Fruit fly (Drosophila melanogaster): Measurements from ENCODE around the gene CG6254.

CG6254 gene

DNA sequence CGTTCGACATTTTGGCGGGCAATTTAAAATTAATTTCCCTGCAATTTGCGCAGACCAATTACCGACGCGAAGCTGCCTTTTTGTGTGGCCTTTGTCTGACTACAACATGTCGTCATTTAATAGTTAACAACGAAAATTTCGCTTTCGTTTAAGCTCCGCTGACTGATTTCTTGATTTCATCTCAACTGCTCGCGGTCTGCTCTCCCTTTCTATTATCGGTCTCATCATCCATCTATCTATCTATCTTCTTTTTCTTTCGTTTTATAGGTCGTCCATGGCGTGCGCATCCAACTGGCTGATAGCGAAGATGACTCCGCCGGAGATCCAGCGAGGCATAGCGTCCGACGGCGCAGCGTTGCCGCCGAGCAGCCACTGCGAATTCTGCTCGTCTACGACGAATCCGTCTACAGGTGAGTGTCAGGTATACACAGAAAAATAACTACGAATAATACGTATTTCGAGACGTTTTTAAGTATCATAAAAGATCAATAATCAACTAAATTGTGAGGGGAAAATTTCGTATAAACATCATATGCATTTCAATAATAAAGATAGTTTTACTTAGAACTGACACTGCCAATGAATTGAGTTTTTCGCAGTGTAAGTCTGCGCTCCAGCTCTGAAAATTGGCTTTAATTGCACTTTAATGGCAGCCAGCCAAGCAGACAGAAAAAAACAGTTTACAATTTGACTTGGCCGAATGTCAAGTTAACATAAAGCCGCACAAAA lies 7.0 kb downstream of the CG6254 start:
- no peak for TF ChIP-seq insv (optimal IDR thresholded peaks at IDR 0.05)
- no peak for TF ChIP-seq ttk (optimal IDR thresholded peaks at IDR 0.05)
- no peak for TF ChIP-seq Sin3A (optimal IDR thresholded peaks at IDR 0.05)
- no peak for TF ChIP-seq psq (optimal IDR thresholded peaks at IDR 0.05)
- TF ChIP-seq h (optimal IDR thresholded peaks at IDR 0.05), result no peak
- TF ChIP-seq Myc (optimal IDR thresholded peaks at IDR 0.05), result no peak

DNA sequence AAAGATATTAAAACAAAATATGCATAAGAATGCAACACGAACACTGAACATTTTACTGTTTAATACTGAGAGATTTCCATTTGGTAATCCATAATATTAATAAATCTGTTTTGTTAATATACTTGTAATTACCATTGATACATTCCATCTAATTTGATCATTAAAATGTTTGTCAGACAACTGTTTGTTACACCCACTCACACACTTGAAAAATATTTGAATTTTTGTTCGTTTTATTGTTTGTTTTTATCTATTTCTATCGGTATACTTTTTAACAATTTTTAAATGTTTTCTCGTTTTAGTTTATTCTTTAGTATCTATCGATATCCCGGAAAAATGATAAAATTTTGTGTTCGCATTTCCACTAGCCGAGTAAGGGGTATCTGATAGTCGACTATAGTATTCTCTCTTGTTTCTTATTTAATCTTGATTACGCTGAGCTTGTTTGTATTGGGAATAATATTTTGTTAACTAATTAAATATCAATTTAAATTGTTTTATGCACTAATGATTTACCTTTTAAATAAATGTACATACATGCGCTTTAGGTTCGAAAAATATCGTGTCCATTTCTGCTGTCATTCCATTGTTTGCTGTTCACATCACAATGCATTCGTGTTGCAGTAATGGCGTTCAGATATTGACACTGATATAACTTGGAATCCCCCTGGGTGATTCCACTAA lies 9.2 kb downstream of the CG6254 start, which contains the start of gene CG34303:
Gene CG34303 (minus strand): TSS at position 51 of the 684 bp plus-strand sequence.
- TF ChIP-seq Sin3A (optimal IDR thresholded peaks at IDR 0.05), result no peak

DNA sequence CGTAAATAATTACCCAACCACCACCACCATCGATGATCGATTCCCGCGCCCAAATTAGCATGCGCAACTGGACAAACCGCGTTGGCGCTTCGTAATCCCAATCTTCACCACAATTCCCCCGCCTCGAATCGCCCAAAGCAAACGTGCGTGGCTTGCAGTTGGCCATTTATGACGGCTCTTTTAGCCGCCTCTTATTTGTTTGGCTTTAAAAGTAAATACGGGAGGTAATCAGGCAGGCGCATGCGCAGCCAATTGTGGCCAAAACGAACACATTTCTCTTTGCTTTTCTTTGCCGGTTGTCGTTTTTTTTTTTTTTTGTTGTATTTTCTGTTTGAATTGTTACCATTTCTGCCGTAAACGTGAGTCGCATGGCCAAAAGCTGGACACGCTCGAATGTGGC lies 10.6 kb downstream of the CG6254 start:
- no peak for TF ChIP-seq insv (optimal IDR thresholded peaks at IDR 0.05)
- TF ChIP-seq Myc (optimal IDR thresholded peaks at IDR 0.05), result no peak
- TF ChIP-seq psq (optimal IDR thresholded peaks at IDR 0.05), result no peak
- TF ChIP-seq ttk (optimal IDR thresholded peaks at IDR 0.05), result no peak
- TF ChIP-seq Sin3A (optimal IDR thresholded peaks at IDR 0.05), result no peak
- no peak for TF ChIP-seq h (optimal IDR thresholded peaks at IDR 0.05)

DNA sequence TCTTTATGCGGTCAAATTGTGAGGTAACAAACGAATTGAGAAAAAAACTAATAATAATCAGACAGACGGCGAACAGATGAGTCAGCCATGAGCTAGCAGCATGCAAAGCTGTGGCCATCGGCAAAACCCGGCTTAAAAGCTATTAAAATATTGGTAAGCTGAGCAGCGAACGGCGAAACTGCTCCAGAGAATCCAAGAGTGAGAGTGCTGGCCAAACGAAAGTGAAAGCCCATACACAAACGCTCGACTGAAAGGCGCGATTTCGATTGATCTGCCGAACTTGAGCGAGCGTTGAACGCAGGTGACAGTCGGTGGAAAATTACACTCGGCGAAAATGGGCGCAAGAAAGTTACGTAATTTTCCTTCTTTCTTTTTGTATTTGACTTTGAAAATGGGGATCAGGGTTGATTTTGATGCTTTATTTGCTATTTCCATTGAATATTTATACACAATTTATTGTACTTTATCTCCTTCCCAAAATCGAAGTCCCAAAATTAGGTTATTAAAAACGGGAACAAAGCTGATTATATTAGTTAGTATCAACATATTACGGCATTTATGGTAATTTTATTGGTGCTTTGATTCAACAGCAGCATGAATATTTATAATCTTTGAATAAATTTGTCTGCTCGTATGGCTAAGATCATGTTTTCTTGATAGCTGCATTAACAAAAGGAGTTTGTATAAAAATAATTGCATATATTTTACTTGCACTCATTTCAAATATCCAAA lies 11.3 kb downstream of the CG6254 start:
- TF ChIP-seq Sin3A (optimal IDR thresholded peaks at IDR 0.05) (no peak), h (optimal IDR thresholded peaks at IDR 0.05) (no peak), insv (optimal IDR thresholded peaks at IDR 0.05) (no peak), ttk (optimal IDR thresholded peaks at IDR 0.05) (no peak), Myc (optimal IDR thresholded peaks at IDR 0.05) (no peak), psq (optimal IDR thresholded peaks at IDR 0.05) (no peak)

DNA sequence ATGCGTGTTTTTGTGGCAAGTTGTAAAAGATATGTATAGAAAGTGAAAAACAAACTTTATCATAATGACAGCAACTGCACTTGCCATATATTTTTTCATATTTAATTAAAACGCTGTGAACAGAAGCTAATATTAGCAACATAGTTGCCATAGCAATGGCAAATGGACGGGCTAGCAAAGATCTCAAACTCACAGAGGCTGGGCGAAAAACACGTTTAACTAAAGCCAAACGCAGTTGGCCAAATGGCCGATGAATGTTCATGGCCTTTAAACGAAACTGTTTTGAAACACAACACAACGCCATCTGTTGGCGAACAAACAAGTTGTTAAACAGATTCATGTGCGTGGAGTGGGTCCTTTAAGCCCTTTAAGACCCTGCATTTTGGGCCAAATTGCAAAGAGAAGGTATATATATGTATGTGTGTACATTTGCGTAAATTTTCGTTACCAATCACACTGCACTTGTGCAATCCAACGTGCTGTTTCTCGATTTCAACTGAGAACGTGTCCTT lies 12.7 kb downstream of the CG6254 start:
- TF ChIP-seq h (optimal IDR thresholded peaks at IDR 0.05), result no peak
- TF ChIP-seq insv (optimal IDR thresholded peaks at IDR 0.05), result no peak
- no peak for TF ChIP-seq ttk (optimal IDR thresholded peaks at IDR 0.05)
- TF ChIP-seq psq (optimal IDR thresholded peaks at IDR 0.05), result no peak
- no peak for TF ChIP-seq Sin3A (optimal IDR thresholded peaks at IDR 0.05)
- TF ChIP-seq Myc (optimal IDR thresholded peaks at IDR 0.05), result no peak

DNA sequence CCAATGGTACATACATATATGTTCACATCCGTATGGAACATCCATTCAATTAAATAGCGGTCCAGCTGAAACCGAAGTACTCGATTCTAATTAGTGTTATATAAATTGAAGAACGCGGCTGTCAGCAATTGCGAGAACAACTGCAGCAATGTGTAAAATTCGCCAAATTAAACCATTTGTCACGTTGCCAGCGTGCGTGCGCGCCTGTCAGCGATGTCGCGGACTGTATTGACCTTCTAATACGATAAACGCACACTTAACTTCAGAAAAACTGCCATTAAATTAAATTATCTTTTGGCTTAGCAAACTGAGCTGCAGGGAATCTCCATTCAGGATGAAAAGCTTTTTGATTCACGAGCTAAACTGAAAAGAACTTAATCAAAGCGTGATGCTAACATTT lies 14.0 kb downstream of the CG6254 start:
- TF ChIP-seq Myc (optimal IDR thresholded peaks at IDR 0.05), result no peak
- no peak for TF ChIP-seq insv (optimal IDR thresholded peaks at IDR 0.05)
- no peak for TF ChIP-seq psq (optimal IDR thresholded peaks at IDR 0.05)
- TF ChIP-seq ttk (optimal IDR thresholded peaks at IDR 0.05), result no peak
- TF ChIP-seq Sin3A (optimal IDR thresholded peaks at IDR 0.05), result no peak
- no peak for TF ChIP-seq h (optimal IDR thresholded peaks at IDR 0.05)

DNA sequence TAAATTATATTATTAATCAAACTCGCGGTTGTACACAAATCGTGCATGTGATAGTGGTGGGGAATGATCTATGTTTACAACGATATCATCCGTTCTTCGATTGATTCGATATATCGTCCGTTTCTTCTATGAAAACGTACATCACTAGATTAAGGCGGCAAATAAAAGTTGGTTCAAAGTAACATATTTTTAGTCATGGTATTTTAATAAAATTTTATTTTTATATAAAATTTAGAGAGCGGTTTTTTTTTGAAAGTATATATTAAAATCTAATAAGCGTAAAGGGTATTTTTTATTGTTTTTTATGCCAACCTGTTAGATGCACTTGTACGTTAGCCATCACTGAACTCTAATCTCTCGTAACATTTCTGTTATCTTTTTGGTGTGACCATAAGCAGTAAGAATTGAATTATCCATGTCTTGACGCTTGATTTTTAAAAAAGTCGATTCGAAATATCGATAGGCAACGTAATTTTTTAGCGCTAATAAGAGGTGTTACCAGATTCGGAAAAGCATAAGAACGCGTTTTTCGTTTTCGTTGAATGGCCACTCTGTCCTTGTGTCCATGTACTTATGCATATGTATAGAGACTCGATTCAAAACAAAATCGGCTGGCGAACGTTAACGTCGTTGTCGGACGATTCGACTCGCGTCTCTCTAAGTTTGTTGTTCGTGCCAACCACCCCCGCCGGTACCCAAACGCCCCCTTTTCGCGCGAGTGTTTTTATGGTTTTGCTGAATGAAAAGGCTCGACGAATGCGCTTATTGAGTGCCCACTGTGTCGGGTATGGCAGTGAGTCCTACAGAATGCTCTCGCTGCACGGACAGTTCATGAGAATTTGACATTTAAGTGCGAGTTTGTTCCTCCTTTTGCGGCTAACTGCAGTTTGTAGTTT lies 16.8 kb downstream of the CG6254 start, which contains the start of the genes TAF1B and Invadolysin:
Gene TAF1B (minus strand): TSS at position 82 of the 896 bp plus-strand sequence.
Gene Invadolysin (plus strand): TSS at position 566 of the 896 bp plus-strand sequence.
- TF ChIP-seq ttk (optimal IDR thresholded peaks at IDR 0.05) (no peak), Sin3A (optimal IDR thresholded peaks at IDR 0.05) (no peak), Myc (optimal IDR thresholded peaks at IDR 0.05) (no peak), psq (optimal IDR thresholded peaks at IDR 0.05) (no peak), h (optimal IDR thresholded peaks at IDR 0.05) (no peak), insv (optimal IDR thresholded peaks at IDR 0.05) (no peak)

DNA sequence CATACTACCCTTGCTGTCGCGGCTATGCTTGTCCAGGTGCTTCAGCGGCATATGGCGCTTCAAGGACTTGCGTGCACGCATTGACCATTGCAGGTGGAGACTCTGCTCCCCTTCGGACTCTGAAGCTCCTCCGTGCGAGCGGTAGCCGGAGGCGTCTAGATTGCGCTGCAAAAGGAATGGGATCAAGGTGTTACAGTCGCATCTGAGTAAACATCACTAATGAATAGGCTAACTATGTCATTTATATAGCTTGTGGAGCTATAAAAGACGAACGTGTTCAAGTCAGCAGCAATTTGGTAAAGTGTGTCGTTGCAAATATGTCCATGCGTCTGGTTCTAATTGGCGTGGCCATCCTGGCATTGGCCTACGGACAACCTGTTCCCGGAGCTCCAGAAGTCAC lies 18.4 kb downstream of the CG6254 start, which contains the start of gene CG42759:
Gene CG42759 (plus strand): TSS at position 301 of the 400 bp plus-strand sequence.
- TF ChIP-seq h (optimal IDR thresholded peaks at IDR 0.05), result no peak
- TF ChIP-seq Sin3A (optimal IDR thresholded peaks at IDR 0.05), result no peak
- TF ChIP-seq psq (optimal IDR thresholded peaks at IDR 0.05), result no peak
- TF ChIP-seq Myc (optimal IDR thresholded peaks at IDR 0.05), result no peak
- no peak for TF ChIP-seq insv (optimal IDR thresholded peaks at IDR 0.05)
- no peak for TF ChIP-seq ttk (optimal IDR thresholded peaks at IDR 0.05)

DNA sequence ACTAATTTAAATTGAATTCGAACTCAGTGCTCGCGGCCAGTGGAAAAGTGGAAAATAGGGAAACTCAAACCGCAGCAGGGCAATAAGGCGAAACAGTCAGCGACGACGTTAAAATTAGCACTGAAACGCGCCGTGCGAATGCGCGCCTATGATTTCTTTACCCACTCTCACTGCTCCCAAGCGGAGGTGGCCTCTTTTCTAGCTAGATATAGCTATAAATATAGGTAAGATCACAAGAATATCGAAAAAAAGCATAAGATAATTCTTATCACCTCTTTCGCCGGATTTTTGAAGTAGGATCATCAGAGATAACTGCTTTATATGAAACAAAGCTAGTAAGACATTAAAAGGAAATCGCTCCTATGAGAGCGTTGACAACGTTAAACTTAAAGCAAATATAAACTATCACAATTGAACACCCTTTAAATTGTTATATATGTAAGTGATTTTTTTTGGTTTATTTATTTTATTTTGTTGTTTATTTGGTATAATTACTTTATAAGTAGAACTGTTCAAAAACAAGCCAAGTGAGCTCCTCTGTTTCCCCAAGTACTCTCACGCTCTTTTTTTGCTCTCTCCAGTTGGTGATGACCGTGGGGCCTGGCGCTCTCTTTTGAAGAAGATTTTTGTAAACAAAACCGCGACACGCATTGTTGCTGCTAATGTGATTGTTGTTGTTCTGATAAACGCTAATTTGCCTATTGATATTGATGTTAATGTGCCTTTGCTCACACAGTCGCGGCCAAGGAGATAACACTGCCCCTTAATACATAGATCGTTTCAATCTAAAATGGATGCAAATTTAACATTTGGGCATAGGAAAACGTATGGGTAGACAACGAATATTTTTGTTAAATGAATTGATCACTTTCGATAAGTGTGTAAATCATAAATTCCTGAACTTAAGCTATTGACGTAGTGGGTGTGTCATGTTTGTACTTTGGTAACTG lies 21.2 kb downstream of the CG6254 start, which contains the start of gene tws:
Gene tws (minus strand): TSS at position 124 of the 950 bp plus-strand sequence.
- TF ChIP-seq Myc (optimal IDR thresholded peaks at IDR 0.05) (no peak), ttk (optimal IDR thresholded peaks at IDR 0.05) (no peak), Sin3A (optimal IDR thresholded peaks at IDR 0.05) (no peak), h (optimal IDR thresholded peaks at IDR 0.05) (no peak), psq (optimal IDR thresholded peaks at IDR 0.05) (no peak), insv (optimal IDR thresholded peaks at IDR 0.05) (no peak)

DNA sequence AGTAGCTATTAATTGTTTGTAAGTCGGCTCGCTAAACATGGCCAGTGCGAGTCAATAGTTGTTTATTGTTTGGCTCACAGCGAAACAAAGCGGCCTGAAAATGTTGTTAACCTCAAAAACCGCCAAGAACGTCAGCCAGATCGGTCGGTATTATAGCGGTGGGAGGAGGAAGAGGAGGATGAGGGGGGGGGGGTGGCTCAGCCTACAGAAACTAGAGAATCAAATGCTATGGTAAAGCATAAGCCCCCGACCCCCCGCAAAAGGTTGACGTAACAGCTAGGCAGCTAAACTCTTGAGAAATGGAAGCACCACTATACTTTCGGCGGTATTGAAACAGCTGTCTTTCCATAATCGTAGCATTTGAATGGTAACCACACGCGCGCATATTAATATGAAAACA lies 22.2 kb downstream of the CG6254 start:
- no peak for TF ChIP-seq ttk (optimal IDR thresholded peaks at IDR 0.05)
- TF ChIP-seq insv (optimal IDR thresholded peaks at IDR 0.05), result no peak
- TF ChIP-seq psq (optimal IDR thresholded peaks at IDR 0.05), result no peak
- no peak for TF ChIP-seq Myc (optimal IDR thresholded peaks at IDR 0.05)
- TF ChIP-seq Sin3A (optimal IDR thresholded peaks at IDR 0.05), result no peak
- TF ChIP-seq h (optimal IDR thresholded peaks at IDR 0.05), result no peak
